Worm (Caenorhabditis elegans) whole organism, midembryonic: ENCODE data around the gene nas-7.

Experiments used
- T22C8.4 ChIP-seq: fragments of 200-800 bp; sonication (Bioruptor generic); IDR thresholded peaks from 2 replicates; pipeline ENCODE4 v1.3.6; 2022; ENCODE audit warnings: missing genetic modification characterization, missing compliant biosample characterization
- flt-1 ChIP-seq: fragments of 200-800 bp; sonication (Bioruptor generic); IDR thresholded peaks from 2 replicates; pipeline ENCODE4 v1.3.6; 2022; ENCODE audit warnings: missing genetic modification characterization, missing compliant biosample characterization
- ztf-23 ChIP-seq: fragments of 200-800 bp; sonication (Bioruptor generic); IDR thresholded peaks from 2 replicates; pipeline ENCODE4 v1.3.6; 2022; ENCODE audit warnings: missing genetic modification reagents, missing genetic modification characterization, missing compliant biosample characterization

- TF ChIP-seq T22C8.4 (GFP tag; lab: Robert Waterston, UW): no peak
- no peak for TF ChIP-seq flt-1 (GFP tag; lab: Robert Waterston, UW)
- no peak for TF ChIP-seq ztf-23 (GFP tag; lab: Robert Waterston, UW)
These were observed 23.5 kb downstream of the nas-7 start, which contains the start of gene C07D10.6 for ce11 chrII:7379021-7379420.
